Worm (Caenorhabditis elegans) whole organism, L4 larva: ENCODE measurements around the gene C18A11.3.

Source experiments
- F10B5.3 ChIP-seq: sonication (generic microtip); optimal IDR thresholded peaks from 2 replicates; lab custom pipeline; 2016; ENCODE audit warnings: mild to moderate bottlenecking, missing genetic modification characterization, missing compliant biosample characterization
- F26F4.8 ChIP-seq: fragments of 200-800 bp; sonication (Bioruptor generic); conservative IDR thresholded peaks from 2 replicates; pipeline ENCODE4 v1.3.6; 2022; ENCODE audit warnings: missing genetic modification characterization, missing compliant biosample characterization
- T26A8.4 ChIP-seq: fragments of 200-800 bp; sonication (Bioruptor generic); IDR thresholded peaks from 2 replicates; pipeline ENCODE4 v1.3.6; 2022; ENCODE audit warnings: missing genetic modification characterization, missing compliant biosample characterization
- Y75B8A.6 ChIP-seq: fragments of 200-800 bp; sonication (Bioruptor generic); IDR thresholded peaks from 2 replicates; pipeline ENCODE4 v1.3.6; 2022; ENCODE audit warnings: missing genetic modification reagents, missing genetic modification characterization, missing compliant biosample characterization
- ZK546.5 ChIP-seq, 2 experiments: sonication (generic microtip); optimal IDR thresholded peaks; 2 replicates each; lab custom pipeline; 2017; ENCODE audit warnings: missing biosample characterization in 2 of 2, missing genetic modification characterization in 2 of 2
- aha-1 ChIP-seq: fragments of 150-350 bp; peaks from one replicate; lab custom pipeline; 2014; ENCODE audit warnings: missing biosample characterization, missing genetic modification characterization
- ceh-44 ChIP-seq: fragments of 200-800 bp; sonication (Bioruptor generic); IDR thresholded peaks from 2 replicates; pipeline ENCODE4 v1.3.6; 2022; ENCODE audit warnings: missing genetic modification reagents, missing genetic modification characterization, missing compliant biosample characterization
- daf-12 ChIP-seq: fragments of 150-350 bp; optimal IDR thresholded peaks from 2 replicates; lab custom pipeline; 2014; ENCODE audit warnings: missing biosample characterization, missing genetic modification reagents, missing genetic modification characterization
- daf-16 ChIP-seq, 3 experiments: sonication (generic microtip); optimal IDR thresholded peaks; 2 replicates each; lab custom pipeline; 2016 to 2017; ENCODE audit warnings: missing genetic modification characterization in 3 of 3, missing genetic modification reagents in 3 of 3, mild to moderate bottlenecking in 2 of 3, missing compliant biosample characterization in 2 of 3, missing biosample characterization in 1 of 3, moderate library complexity in 1 of 3
- daf-19 ChIP-seq: fragments of 200-800 bp; sonication (Bioruptor generic); conservative IDR thresholded peaks from 2 replicates; pipeline ENCODE4 v1.3.6; 2022; ENCODE audit warnings: missing genetic modification characterization, missing compliant biosample characterization
- daf-8 ChIP-seq: fragments of 200-800 bp; sonication (Bioruptor generic); IDR thresholded peaks from 2 replicates; pipeline ENCODE4 v1.3.6; 2022; ENCODE audit warnings: missing genetic modification characterization, missing compliant biosample characterization
- dmd-6 ChIP-seq: fragments of 200-800 bp; sonication (Bioruptor generic); IDR thresholded peaks from 2 replicates; pipeline ENCODE4 v1.3.6; 2022; ENCODE audit warnings: missing genetic modification reagents, missing genetic modification characterization, missing compliant biosample characterization
- dmd-8 ChIP-seq: fragments of 200-800 bp; sonication (Bioruptor generic); IDR thresholded peaks from 2 replicates; pipeline ENCODE4 v1.3.6; 2022; ENCODE audit warnings: missing genetic modification characterization, missing compliant biosample characterization
- dmd-9 ChIP-seq: fragments of 200-800 bp; sonication (Bioruptor generic); IDR thresholded peaks from 2 replicates; pipeline ENCODE4 v1.3.6; 2022; ENCODE audit warnings: missing genetic modification reagents, missing genetic modification characterization, missing compliant biosample characterization
- gei-8 ChIP-seq: fragments of 200-800 bp; sonication (Bioruptor generic); optimal IDR thresholded peaks from 2 replicates; lab custom pipeline; 2018; ENCODE audit warnings: mild to moderate bottlenecking, missing genetic modification characterization, missing compliant biosample characterization
- hif-1 ChIP-seq, 2 experiments: sonication (generic microtip); optimal IDR thresholded peaks; 2 replicates each; lab custom pipeline; 2016 to 2017; ENCODE audit warnings: missing compliant biosample characterization in 2 of 2, missing genetic modification characterization in 2 of 2, missing genetic modification reagents in 2 of 2, missing genotype in 2 of 2, mild to moderate bottlenecking in 1 of 2
- hlh-11 ChIP-seq: fragments of 200-800 bp; sonication (Bioruptor generic); optimal IDR thresholded peaks from 2 replicates; lab custom pipeline; 2018; ENCODE audit warnings: mild to moderate bottlenecking, missing genetic modification characterization, missing compliant biosample characterization
- hlh-30 ChIP-seq: sonication (generic microtip); optimal IDR thresholded peaks from 2 replicates; lab custom pipeline; 2017; ENCODE audit warnings: antibody characterized with exemption, mild to moderate bottlenecking, missing genetic modification characterization, missing compliant biosample characterization; ENCODE audit not compliant: insufficient read depth
- hmg-1.1 ChIP-seq: fragments of 200-800 bp; sonication (Bioruptor generic); IDR thresholded peaks from 2 replicates; pipeline ENCODE4 v1.3.6; 2022; ENCODE audit warnings: missing genetic modification reagents, missing genetic modification characterization, missing compliant biosample characterization
- lin-13 ChIP-seq: fragments of 150-350 bp; optimal IDR thresholded peaks from 2 replicates; lab custom pipeline; 2014; ENCODE audit warnings: missing biosample characterization, missing genetic modification reagents, missing genetic modification characterization
- lin-29 ChIP-seq: fragments of 200-800 bp; sonication (Bioruptor generic); IDR thresholded peaks from 2 replicates; pipeline ENCODE4 v1.3.6; 2022; ENCODE audit warnings: missing genetic modification reagents, missing genetic modification characterization, missing compliant biosample characterization
- lir-3 ChIP-seq: sonication (generic microtip); optimal IDR thresholded peaks from 2 replicates; lab custom pipeline; 2016; ENCODE audit warnings: mild to moderate bottlenecking, missing genetic modification characterization, missing compliant biosample characterization
- madf-5 ChIP-seq, 2 experiments: fragments of 200-800 bp; sonication (Bioruptor generic); IDR thresholded peaks; 2 replicates each; pipeline ENCODE4 v1.3.6; 2022; ENCODE audit warnings: missing compliant biosample characterization in 2 of 2, missing genetic modification characterization in 2 of 2
- mdt-29 ChIP-seq: fragments of 200-800 bp; sonication (Bioruptor generic); IDR thresholded peaks from 2 replicates; pipeline ENCODE4 v1.3.6; 2022; ENCODE audit warnings: missing genetic modification reagents, missing genetic modification characterization, missing compliant biosample characterization
- mep-1 ChIP-seq: fragments of 150-350 bp; sonication (generic microtip); optimal IDR thresholded peaks from 3 replicates; lab custom pipeline; 2014; ENCODE audit warnings: missing biosample characterization, missing genetic modification characterization
- mes-2 ChIP-seq: sonication (generic microtip); optimal IDR thresholded peaks from 2 replicates; lab custom pipeline; 2016; ENCODE audit warnings: missing genotype, mild to moderate bottlenecking, missing genetic modification characterization, missing compliant biosample characterization; ENCODE audit not compliant: poor library complexity, severe bottlenecking
- nhr-11 ChIP-seq: fragments of 150-350 bp; optimal IDR thresholded peaks from 2 replicates; lab custom pipeline; 2014; ENCODE audit warnings: missing biosample characterization, missing genetic modification characterization
- nhr-111 ChIP-seq: fragments of 200-800 bp; sonication (Bioruptor generic); optimal IDR thresholded peaks from 2 replicates; lab custom pipeline; 2018; ENCODE audit warnings: mild to moderate bottlenecking, missing genetic modification characterization, missing compliant biosample characterization
- nhr-28 ChIP-seq: fragments of 150-350 bp; optimal IDR thresholded peaks from 2 replicates; lab custom pipeline; 2014; ENCODE audit warnings: missing biosample characterization, missing genetic modification characterization
- nhr-41 ChIP-seq: fragments of 200-800 bp; sonication (Bioruptor generic); IDR thresholded peaks from 2 replicates; pipeline ENCODE4 v1.3.6; 2022; ENCODE audit warnings: missing genetic modification reagents, missing genetic modification characterization, missing compliant biosample characterization
- nhr-6 ChIP-seq: fragments of 150-350 bp; optimal IDR thresholded peaks from 2 replicates; lab custom pipeline; 2014; ENCODE audit warnings: missing biosample characterization, missing genetic modification characterization
- nhr-77 ChIP-seq: fragments of 150-350 bp; optimal IDR thresholded peaks from 2 replicates; lab custom pipeline; 2014; ENCODE audit warnings: missing biosample characterization, missing genetic modification characterization
- php-3 ChIP-seq: fragments of 200-800 bp; sonication (Bioruptor generic); IDR thresholded peaks from 2 replicates; pipeline ENCODE4 v1.3.6; 2022; ENCODE audit warnings: missing genetic modification reagents, missing genetic modification characterization, missing compliant biosample characterization
- rbr-2 ChIP-seq: sonication (generic microtip); optimal IDR thresholded peaks from 2 replicates; lab custom pipeline; 2016; ENCODE audit warnings: missing genotype, missing genetic modification characterization, missing compliant biosample characterization
- saeg-2 ChIP-seq: fragments of 200-800 bp; sonication (Bioruptor generic); IDR thresholded peaks from 2 replicates; pipeline ENCODE4 v1.3.6; 2022; ENCODE audit warnings: missing genetic modification reagents, missing genetic modification characterization, missing compliant biosample characterization
- set-16 ChIP-seq: fragments of 200-800 bp; sonication (Bioruptor generic); IDR thresholded peaks from 2 replicates; pipeline ENCODE4 v1.3.6; 2022; ENCODE audit warnings: missing genetic modification reagents, missing genetic modification characterization, missing compliant biosample characterization
- snpc-1.2 ChIP-seq: fragments of 200-800 bp; sonication (Bioruptor generic); IDR thresholded peaks from 2 replicates; pipeline ENCODE4 v1.3.6; 2022; ENCODE audit warnings: missing genetic modification reagents, missing genetic modification characterization, missing compliant biosample characterization
- spr-1 ChIP-seq: sonication (generic microtip); optimal IDR thresholded peaks from 2 replicates; lab custom pipeline; 2016; ENCODE audit warnings: mild to moderate bottlenecking, missing genetic modification characterization, missing compliant biosample characterization
- spr-3 ChIP-seq: fragments of 200-800 bp; sonication (Bioruptor generic); optimal IDR thresholded peaks from 2 replicates; lab custom pipeline; 2018; ENCODE audit warnings: mild to moderate bottlenecking, missing genetic modification characterization, missing compliant biosample characterization
- tag-97 ChIP-seq: fragments of 200-800 bp; sonication (Bioruptor generic); IDR thresholded peaks from 2 replicates; pipeline ENCODE4 v1.3.6; 2022; ENCODE audit warnings: missing genetic modification characterization, missing compliant biosample characterization
- unc-39 ChIP-seq: sonication (generic microtip); optimal IDR thresholded peaks from 2 replicates; lab custom pipeline; 2017; ENCODE audit warnings: missing biosample characterization, missing genetic modification characterization
- unc-62 ChIP-seq, 3 experiments: fragments of 150-350 bp in 1 of 3; sonication (generic microtip); optimal IDR thresholded peaks in 2 of 3; peaks in 1 of 3; 1 replicate in 1 of 3; 2 replicates in 2 of 3; lab custom pipeline; 2014 to 2017; ENCODE audit warnings: missing biosample characterization in 3 of 3, missing genetic modification characterization in 3 of 3, missing genetic modification reagents in 3 of 3, missing genotype in 1 of 3
- vab-7 ChIP-seq: fragments of 200-800 bp; sonication (Bioruptor generic); IDR thresholded peaks from 2 replicates; pipeline ENCODE4 v1.3.6; 2022; ENCODE audit warnings: missing genetic modification reagents, missing genetic modification characterization, missing compliant biosample characterization
- zip-2 ChIP-seq: fragments of 150-350 bp; optimal IDR thresholded peaks from 2 replicates; lab custom pipeline; 2014; ENCODE audit warnings: missing biosample characterization, missing genetic modification characterization

The C18A11.3 gene

ce11 chrX:8078899-8079298, 18.0 kb downstream of the C18A11.3 start (continued):
- TF ChIP-seq rbr-2 (tag; lab: Kevin White, UChicago) (no peak), Y75B8A.6 (GFP tag; lab: Robert Waterston, UW) (0 out of 2 replicates have a peak, but pooled peaks have one; percentile 48), hif-1 (tag; optimal IDR thresholded peaks at IDR 0.05; lab: Kevin White, UChicago) (peak in 1 of 2 experiments; percentile 37), dmd-6 (0 out of 2 replicates have a peak, but pooled peaks have one; percentile 21), daf-19 (GFP tag; lab: Robert Waterston, UW) (no peak), daf-16 (GFP tag; optimal IDR thresholded peaks at IDR 0.05; lab: Kevin White, UChicago) (no peak), daf-16 (tag; optimal IDR thresholded peaks at IDR 0.05; lab: Kevin White, UChicago) (peak; percentile 81), aha-1 (peak; percentile 71), spr-3 (no peak)

DNA sequence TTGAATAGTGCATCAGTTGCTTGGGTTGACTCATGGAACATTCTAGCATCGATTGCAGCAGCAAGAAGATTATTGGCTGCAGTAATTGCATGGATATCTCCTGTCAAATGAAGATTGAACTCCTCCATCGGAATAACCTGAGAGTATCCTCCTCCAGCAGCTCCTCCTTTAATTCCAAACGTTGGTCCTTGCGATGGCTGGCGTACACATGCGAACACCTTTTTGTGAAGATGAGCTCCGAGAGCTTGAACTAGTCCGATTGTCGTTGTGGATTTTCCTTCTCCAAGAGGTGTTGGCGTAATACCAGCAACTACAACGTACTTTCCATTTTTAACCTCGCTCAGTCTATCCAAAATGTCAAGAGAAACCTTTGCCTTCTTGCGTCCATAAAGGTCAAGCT, 21.8 kb downstream of the C18A11.3 start:
- no peak for TF ChIP-seq madf-5 (GFP tag; IDR thresholded peaks at IDR 0.05; lab: Robert Waterston, UW)
- TF ChIP-seq aha-1 = peak; percentile 92
- no peak for TF ChIP-seq set-16 (GFP tag; lab: Robert Waterston, UW)
- TF ChIP-seq unc-39 (tag; lab: Kevin White, UChicago) = no peak
- TF ChIP-seq hlh-11 (tag; lab: Kevin White, UChicago) = no peak
- TF ChIP-seq, all 104 proteins: peak for 1

DNA sequence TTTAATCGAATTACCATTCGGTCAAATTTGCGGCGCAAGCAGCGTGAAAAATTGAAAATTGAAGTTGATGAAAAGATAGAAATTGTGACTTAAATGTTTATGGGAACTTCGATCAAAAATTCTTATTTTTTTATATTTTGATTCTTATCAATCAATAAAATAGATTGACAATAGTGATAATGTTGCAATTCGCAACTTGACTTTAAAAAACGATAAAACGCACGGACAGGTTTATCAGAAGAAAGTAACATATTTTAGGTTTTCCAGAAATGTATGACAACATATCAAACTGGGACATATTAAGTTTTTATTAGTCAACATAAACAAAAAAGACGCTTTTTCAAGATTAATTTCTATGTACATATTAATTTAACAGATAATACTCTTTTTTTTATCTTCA, 22.4 kb downstream of the C18A11.3 start:
- TF ChIP-seq ceh-44 (no peak), daf-16 (GFP tag; optimal IDR thresholded peaks at IDR 0.05; lab: Kevin White, UChicago) (no peak), daf-16 (tag; optimal IDR thresholded peaks at IDR 0.05; lab: Kevin White, UChicago) (peak; percentile 54), spr-1 (tag; lab: Kevin White, UChicago) (no peak), dmd-9 (GFP tag; lab: Robert Waterston, UW) (no peak), php-3 (GFP tag; lab: Robert Waterston, UW) (peak; percentile 74), gei-8 (GFP tag; lab: Kevin White, UChicago) (no peak), lin-29 (GFP tag; lab: Robert Waterston, UW) (no peak), Y75B8A.6 (GFP tag; lab: Robert Waterston, UW) (no peak), ZK546.5 (tag; optimal IDR thresholded peaks at IDR 0.05; lab: Kevin White, UChicago) (no peak), F10B5.3 (no peak), lin-13 (GFP tag; lab: Kevin White, UChicago) (no peak), mep-1 (tag; lab: Kevin White, UChicago) (no peak), T26A8.4 (GFP tag; lab: Robert Waterston, UW) (no peak), snpc-1.2 (GFP tag; lab: Robert Waterston, UW) (no peak), daf-8 (GFP tag; lab: Robert Waterston, UW) (no peak), F26F4.8 (no peak), lir-3 (no peak), mdt-29 (GFP tag; lab: Robert Waterston, UW) (no peak), saeg-2 (GFP tag; lab: Robert Waterston, UW) (no peak), zip-2 (peak; percentile 20)

- no peak for TF ChIP-seq tag-97 (GFP tag; lab: Robert Waterston, UW)
- TF ChIP-seq hmg-1.1 (GFP tag; lab: Robert Waterston, UW) = no peak
- peak in 1 of 2 experiments; percentile 77 for TF ChIP-seq unc-62 (GFP tag; optimal IDR thresholded peaks at IDR 0.05 in 1 of 2; lab: Kevin White, UChicago)
- no peak for TF ChIP-seq unc-62 (tag; optimal IDR thresholded peaks at IDR 0.05; lab: Kevin White, UChicago)
- peak; percentile 54 for TF ChIP-seq nhr-77 (tag; lab: Kevin White, UChicago)
- TF ChIP-seq saeg-2 (GFP tag; lab: Robert Waterston, UW) = no peak
- peak; percentile 50 for TF ChIP-seq mes-2 (tag; lab: Kevin White, UChicago)
- peak; percentile 51 for TF ChIP-seq gei-8 (GFP tag; lab: Kevin White, UChicago)
- peak; percentile 85 for TF ChIP-seq nhr-28 (tag; lab: Kevin White, UChicago)
- peak in 1 of 2 experiments; percentile 55 for TF ChIP-seq hif-1 (tag; optimal IDR thresholded peaks at IDR 0.05; lab: Kevin White, UChicago)
- peak; percentile 82 for TF ChIP-seq mep-1 (tag; lab: Kevin White, UChicago)
- TF ChIP-seq mdt-29 (GFP tag; lab: Robert Waterston, UW) = no peak
- peak; percentile 6 for TF ChIP-seq nhr-11 (tag; lab: Kevin White, UChicago)
- peak; percentile 70 for TF ChIP-seq dmd-6
- no peak for TF ChIP-seq nhr-6 (tag; lab: Kevin White, UChicago)
- peak; percentile 95 for TF ChIP-seq hlh-30 (tag; lab: Kevin White, UChicago)
- TF ChIP-seq dmd-8 (GFP tag; lab: Robert Waterston, UW) = no peak
- no peak for TF ChIP-seq daf-12 (tag; lab: Kevin White, UChicago)
- TF ChIP-seq lin-13 (GFP tag; lab: Kevin White, UChicago) = peak; percentile 9
- TF ChIP-seq nhr-111 (GFP tag; lab: Kevin White, UChicago) = no peak
- no peak for TF ChIP-seq vab-7
- no peak for TF ChIP-seq nhr-41 (GFP tag; lab: Robert Waterston, UW)
These were observed 23.0 kb downstream of the C18A11.3 start, which contains the start of gene K07E3.4 for ce11 chrX:8083919-8084318. K07E3.4 (minus strand) TSS chrX:8084018.
